Fruit fly (Drosophila melanogaster): ENCODE data around the gene ds.

DNA sequence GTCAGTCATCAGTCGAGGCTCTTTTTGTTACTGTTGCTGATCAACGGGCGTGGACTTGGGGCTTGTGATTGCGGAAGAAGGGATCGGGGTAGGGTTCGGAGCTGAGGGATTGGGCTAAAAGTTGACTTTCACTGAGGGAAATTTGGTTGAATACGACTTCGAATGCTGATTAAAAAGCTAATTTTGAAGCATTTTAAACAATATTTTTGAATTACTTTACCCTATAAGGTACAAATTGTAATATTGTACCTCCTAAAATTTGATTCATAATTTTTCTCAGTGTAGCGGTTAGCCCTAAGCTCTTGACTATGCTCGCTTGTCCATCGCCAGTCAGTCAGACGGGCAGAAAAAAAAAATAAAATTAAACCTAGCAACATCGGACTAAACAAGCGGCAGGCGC is 68.3 kb downstream of the ds start:
- TF ChIP-seq CG14655 (GFP tag; optimal IDR thresholded peaks at IDR 0.05) (peak; percentile 63), Pif1A (GFP tag; optimal IDR thresholded peaks at IDR 0.05) (peak; percentile 38), EcR (GFP tag; optimal IDR thresholded peaks at IDR 0.05) (no peak), CG13204 (GFP tag; optimal IDR thresholded peaks at IDR 0.05) (peak; percentile 42), rn (GFP tag; IDR thresholded peaks at IDR 0.05) (no peak), D1 (tag; optimal IDR thresholded peaks at IDR 0.05) (peak; percentile 23), CG9948 (tag; optimal IDR thresholded peaks at IDR 0.05) (peak; percentile 84), CG34367 (tag; optimal IDR thresholded peaks at IDR 0.05) (peak; percentile 77), CG10348 (GFP tag; IDR thresholded peaks at IDR 0.05) (no peak), CG8159 (tag; optimal IDR thresholded peaks at IDR 0.05) (peak; percentile 81), CG17806 (tag; optimal IDR thresholded peaks at IDR 0.05) (peak; percentile 80)

Data from whole organism, pupa.